Worm (Caenorhabditis elegans) whole organism, mixed stage, embryonic: ENCODE results near the gene F35E12.6.
A peak's percentile ranks its signal among the peaks of the same experiment; 100 is the strongest.

ENCODE experiments used
- M03D4.4 ChIP-seq: sonication (generic microtip); optimal IDR thresholded peaks from 2 replicates; lab custom pipeline; 2017; ENCODE audit warnings: mild to moderate bottlenecking, missing genetic modification characterization, missing compliant biosample characterization
- bed-3 ChIP-seq: fragments of 200-800 bp; sonication (Bioruptor generic); optimal IDR thresholded peaks from 3 replicates; lab custom pipeline; 2018; ENCODE audit warnings: mild to moderate bottlenecking, missing genetic modification characterization, moderate library complexity, missing compliant biosample characterization
- blmp-1 ChIP-seq: fragments of 150-350 bp; optimal IDR thresholded peaks from 2 replicates; lab custom pipeline; 2014; ENCODE audit warnings: missing biosample characterization, missing genetic modification characterization
- ceh-39 ChIP-seq: fragments of 150-350 bp; optimal IDR thresholded peaks from 2 replicates; lab custom pipeline; 2014; ENCODE audit warnings: missing biosample characterization, missing genetic modification characterization
- ceh-43 ChIP-seq: fragments of 200-800 bp; sonication (Bioruptor generic); optimal IDR thresholded peaks from 2 replicates; lab custom pipeline; 2018; ENCODE audit warnings: mild to moderate bottlenecking, missing genetic modification characterization, moderate library complexity, missing compliant biosample characterization
- ceh-83 ChIP-seq: fragments of 200-800 bp; sonication (Bioruptor generic); optimal IDR thresholded peaks from 2 replicates; lab custom pipeline; 2018; ENCODE audit warnings: mild to moderate bottlenecking, missing genetic modification characterization, missing compliant biosample characterization
- cnd-1 ChIP-seq: fragments of 200-800 bp; sonication (Bioruptor generic); optimal IDR thresholded peaks from 2 replicates; lab custom pipeline; 2018; ENCODE audit warnings: mild to moderate bottlenecking, missing genetic modification characterization, missing compliant biosample characterization
- drap-1 ChIP-seq: fragments of 200-800 bp; sonication (Bioruptor generic); optimal IDR thresholded peaks from 3 replicates; lab custom pipeline; 2018; ENCODE audit warnings: mild to moderate bottlenecking, missing genetic modification characterization, missing compliant biosample characterization
- elt-1 ChIP-seq: sonication (generic microtip); optimal IDR thresholded peaks from 2 replicates; lab custom pipeline; 2017; ENCODE audit warnings: missing genetic modification characterization, mild to moderate bottlenecking, missing compliant biosample characterization, antibody characterized with exemption, moderate library complexity, borderline replicate concordance; ENCODE audit not compliant: insufficient read depth
- elt-3 ChIP-seq: fragments of 150-350 bp; optimal IDR thresholded peaks from 2 replicates; lab custom pipeline; 2014; ENCODE audit warnings: missing biosample characterization, missing genetic modification characterization
- flh-1 ChIP-seq: fragments of 200-800 bp; sonication (Bioruptor generic); optimal IDR thresholded peaks from 2 replicates; lab custom pipeline; 2018; ENCODE audit warnings: mild to moderate bottlenecking, missing genetic modification characterization, moderate library complexity, missing compliant biosample characterization
- ham-2 ChIP-seq: fragments of 200-800 bp; sonication (Bioruptor generic); optimal IDR thresholded peaks from 2 replicates; lab custom pipeline; 2018; ENCODE audit warnings: mild to moderate bottlenecking, missing genetic modification characterization, missing compliant biosample characterization
- hlh-1 ChIP-seq: fragments of 150-350 bp; optimal IDR thresholded peaks from 2 replicates; lab custom pipeline; 2014; ENCODE audit warnings: missing biosample characterization, missing genetic modification reagents, missing genetic modification characterization
- lin-13 ChIP-seq: fragments of 150-350 bp; optimal IDR thresholded peaks from 2 replicates; lab custom pipeline; 2014; ENCODE audit warnings: missing biosample characterization, missing genetic modification characterization
- lin-32 ChIP-seq: fragments of 200-800 bp; sonication (Bioruptor generic); optimal IDR thresholded peaks from 2 replicates; lab custom pipeline; 2018; ENCODE audit warnings: mild to moderate bottlenecking, missing genetic modification characterization, missing compliant biosample characterization
- lsy-2 ChIP-seq: fragments of 150-350 bp; optimal IDR thresholded peaks from 2 replicates; lab custom pipeline; 2014; ENCODE audit warnings: missing biosample characterization, missing genetic modification characterization
- mab-5 ChIP-seq: fragments of 150-350 bp; optimal IDR thresholded peaks from 2 replicates; lab custom pipeline; 2014; ENCODE audit warnings: missing biosample characterization, missing genetic modification characterization
- mep-1 ChIP-seq: fragments of 150-350 bp; optimal IDR thresholded peaks from 2 replicates; lab custom pipeline; 2017; ENCODE audit warnings: missing biosample characterization, missing genetic modification reagents, missing genetic modification characterization, inconsistent platforms
- mls-2 ChIP-seq: sonication (generic microtip); optimal IDR thresholded peaks from 2 replicates; lab custom pipeline; 2016; ENCODE audit warnings: mild to moderate bottlenecking, missing genetic modification characterization, moderate library complexity, missing compliant biosample characterization
- nhr-12 ChIP-seq: fragments of 150-350 bp; optimal IDR thresholded peaks from 2 replicates; lab custom pipeline; 2014; ENCODE audit warnings: missing biosample characterization, missing genetic modification characterization
- nhr-28 ChIP-seq: fragments of 150-350 bp; optimal IDR thresholded peaks from 2 replicates; lab custom pipeline; 2014; ENCODE audit warnings: missing biosample characterization, missing genetic modification characterization
- nhr-76 ChIP-seq: sonication (generic microtip); optimal IDR thresholded peaks from 2 replicates; lab custom pipeline; 2017; ENCODE audit warnings: missing biosample characterization, missing genetic modification characterization
- pha-4 ChIP-seq: fragments of 150-350 bp; optimal IDR thresholded peaks from 2 replicates; lab custom pipeline; 2018; ENCODE audit warnings: missing biosample characterization, missing genetic modification reagents, missing genetic modification characterization
- sem-2 ChIP-seq: fragments of 200-800 bp; sonication (Bioruptor generic); optimal IDR thresholded peaks from 2 replicates; lab custom pipeline; 2018; ENCODE audit warnings: mild to moderate bottlenecking, missing genetic modification characterization, missing compliant biosample characterization
- snpc-4 ChIP-seq: fragments of 150-350 bp; optimal IDR thresholded peaks from 2 replicates; lab custom pipeline; 2014; ENCODE audit warnings: missing biosample characterization, missing genetic modification characterization
- sptf-1 ChIP-seq: sonication (generic microtip); optimal IDR thresholded peaks from 2 replicates; lab custom pipeline; 2017; ENCODE audit warnings: mild to moderate bottlenecking, missing genetic modification characterization, moderate library complexity, missing compliant biosample characterization
- tbx-8 ChIP-seq: fragments of 200-800 bp; sonication (Bioruptor generic); optimal IDR thresholded peaks from 2 replicates; lab custom pipeline; 2018; ENCODE audit warnings: mild to moderate bottlenecking, missing genetic modification characterization, moderate library complexity, missing compliant biosample characterization
- unc-120 ChIP-seq: sonication (generic microtip); optimal IDR thresholded peaks from 2 replicates; lab custom pipeline; 2017; ENCODE audit warnings: missing genetic modification characterization, missing compliant biosample characterization; ENCODE audit not compliant: poor library complexity, severe bottlenecking
- unc-39 ChIP-seq: fragments of 150-350 bp; optimal IDR thresholded peaks from 2 replicates; lab custom pipeline; 2014; ENCODE audit warnings: missing biosample characterization, missing genetic modification characterization
- unc-62 ChIP-seq: fragments of 150-350 bp; optimal IDR thresholded peaks from 2 replicates; lab custom pipeline; 2014; ENCODE audit warnings: missing biosample characterization, missing genetic modification reagents, missing genetic modification characterization
- ztf-11 ChIP-seq: fragments of 150-350 bp; optimal IDR thresholded peaks from 2 replicates; lab custom pipeline; 2014; ENCODE audit warnings: missing biosample characterization, missing genetic modification characterization

The F35E12.6 gene

DNA sequence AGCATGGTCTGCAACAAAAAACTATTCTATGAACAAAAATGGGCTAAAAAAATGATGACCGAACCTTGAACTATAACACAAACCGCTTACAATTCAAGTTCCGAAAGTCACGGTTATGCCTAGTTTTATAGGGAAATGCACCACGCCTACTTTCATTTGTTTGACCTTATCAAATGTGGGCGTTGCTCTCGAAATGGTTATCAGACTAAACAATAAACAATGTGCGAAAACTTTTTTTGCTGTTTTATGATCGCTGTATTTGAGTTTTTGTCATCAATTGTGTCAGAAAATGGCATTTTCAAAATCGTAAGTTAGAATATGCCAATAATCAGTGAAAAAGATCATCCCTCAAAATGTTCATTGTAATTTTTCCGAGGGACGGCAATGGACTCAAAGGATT is at the start of gene F35E12.6:
Gene F35E12.6, minus strand, starts transcription at position 101 of the 400 bp plus-strand sequence.
- TF ChIP-seq drap-1 (GFP tag; lab: Kevin White, UChicago) (no peak), snpc-4 (tag; lab: Kevin White, UChicago) (no peak), unc-62 (GFP tag; lab: Kevin White, UChicago) (no peak), nhr-76 (tag; lab: Kevin White, UChicago) (no peak), pha-4 (tag; lab: Kevin White, UChicago) (no peak), ztf-11 (tag; lab: Kevin White, UChicago) (no peak), unc-39 (tag; lab: Kevin White, UChicago) (no peak), ceh-43 (no peak)

DNA sequence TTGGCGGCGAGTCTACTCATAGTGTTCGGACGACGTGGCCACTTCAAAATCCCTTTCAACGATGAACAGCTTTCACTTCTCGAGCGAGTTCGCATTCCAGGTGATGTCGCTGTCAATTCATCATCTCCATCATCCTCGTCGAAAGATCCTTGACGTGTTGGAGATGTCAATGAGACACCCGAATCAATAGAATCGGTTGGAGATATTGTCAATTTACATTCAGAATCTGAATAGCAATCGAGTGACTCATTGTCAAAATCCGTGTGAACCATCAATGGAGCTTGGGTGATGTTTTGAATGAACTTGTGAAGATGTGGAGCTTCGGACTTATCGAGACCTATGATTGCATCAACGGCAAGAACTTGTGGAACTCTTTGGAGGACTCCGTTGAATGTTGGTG is 49.7 kb upstream of the F35E12.6 start:
- no peak for TF ChIP-seq snpc-4 (tag; lab: Kevin White, UChicago)
- TF ChIP-seq sptf-1 (tag; lab: Kevin White, UChicago): no peak
- no peak for TF ChIP-seq nhr-12
- TF ChIP-seq mab-5: no peak
- no peak for TF ChIP-seq ceh-83 (GFP tag; lab: Kevin White, UChicago)

- TF ChIP-seq nhr-12: peak; percentile 19
- no peak for TF ChIP-seq flh-1 (GFP tag; lab: Kevin White, UChicago)
Measured at ce11 chrV:13782190-13782589, 46.1 kb upstream of the F35E12.6 start, which contains the start of gene decr-1.1. Gene decr-1.1 (plus strand): TSS chrV:13782399.

- TF ChIP-seq cnd-1 (no peak), hlh-1 (tag; lab: Kevin White, UChicago) (no peak), nhr-76 (tag; lab: Kevin White, UChicago) (no peak), lin-32 (GFP tag; lab: Kevin White, UChicago) (no peak), bed-3 (no peak), tbx-8 (no peak), nhr-28 (tag; lab: Kevin White, UChicago) (no peak), elt-3 (tag; lab: Kevin White, UChicago) (no peak), lsy-2 (tag; lab: Kevin White, UChicago) (no peak), lin-13 (tag; lab: Kevin White, UChicago) (no peak), unc-62 (GFP tag; lab: Kevin White, UChicago) (no peak), ztf-11 (tag; lab: Kevin White, UChicago) (no peak), ham-2 (GFP tag; lab: Kevin White, UChicago) (no peak), sptf-1 (tag; lab: Kevin White, UChicago) (no peak), blmp-1 (no peak), snpc-4 (tag; lab: Kevin White, UChicago) (no peak), drap-1 (GFP tag; lab: Kevin White, UChicago) (no peak), mls-2 (no peak)
Measured at ce11 chrV:13780902-13781301, 44.9 kb upstream of the F35E12.6 start.

DNA sequence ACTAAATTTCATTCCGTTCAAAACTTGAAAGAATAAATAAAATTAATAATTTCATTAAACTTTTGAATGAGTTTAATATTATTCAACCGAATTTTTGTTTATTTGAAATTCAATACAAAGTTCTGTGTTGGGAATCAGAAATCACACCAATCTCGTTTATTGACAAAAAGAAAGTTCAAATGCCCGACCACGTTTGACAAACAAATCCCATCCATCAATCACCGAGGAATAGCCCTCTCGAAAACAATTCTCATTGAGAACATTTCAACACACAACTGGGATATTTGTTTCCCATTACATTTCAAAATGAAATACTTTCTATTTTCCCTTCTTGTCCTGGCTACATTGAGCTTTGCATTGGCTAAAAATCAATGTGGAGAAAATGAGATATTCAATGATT is 41.8 kb upstream of the F35E12.6 start, which contains the start of gene F53C11.9:
Gene F53C11.9, plus strand, starts transcription at position 159 of the 400 bp plus-strand sequence.
- peak; percentile 34 for TF ChIP-seq unc-62 (GFP tag; lab: Kevin White, UChicago)
- no peak for TF ChIP-seq elt-1 (tag; lab: Kevin White, UChicago)

ce11 chrV:13775529-13775928 is 39.5 kb upstream of the F35E12.6 start, which contains the start of gene F53C11.1:
Gene F53C11.1 (plus strand): TSS chrV:13775796.
- TF ChIP-seq bed-3 (no peak), mep-1 (tag; lab: Kevin White, UChicago) (no peak), unc-62 (GFP tag; lab: Kevin White, UChicago) (no peak), M03D4.4 (tag; lab: Kevin White, UChicago) (no peak), tbx-8 (no peak), flh-1 (GFP tag; lab: Kevin White, UChicago) (no peak), sem-2 (GFP tag; lab: Kevin White, UChicago) (no peak), cnd-1 (no peak), mls-2 (no peak), nhr-28 (tag; lab: Kevin White, UChicago) (no peak), ceh-83 (GFP tag; lab: Kevin White, UChicago) (no peak), unc-120 (tag; lab: Kevin White, UChicago) (no peak), nhr-76 (tag; lab: Kevin White, UChicago) (no peak), blmp-1 (no peak), hlh-1 (tag; lab: Kevin White, UChicago) (no peak), ceh-43 (no peak), ceh-39 (tag; lab: Kevin White, UChicago) (no peak), unc-39 (tag; lab: Kevin White, UChicago) (no peak), nhr-12 (no peak), ztf-11 (tag; lab: Kevin White, UChicago) (no peak)
- TF ChIP-seq, all 35 proteins: peak for 0
